Fruit fly (Drosophila melanogaster): ENCODE results near the gene CG34178.
A peak's percentile ranks its signal among the peaks of the same experiment; 100 is the strongest.

The CG34178 gene

DNA sequence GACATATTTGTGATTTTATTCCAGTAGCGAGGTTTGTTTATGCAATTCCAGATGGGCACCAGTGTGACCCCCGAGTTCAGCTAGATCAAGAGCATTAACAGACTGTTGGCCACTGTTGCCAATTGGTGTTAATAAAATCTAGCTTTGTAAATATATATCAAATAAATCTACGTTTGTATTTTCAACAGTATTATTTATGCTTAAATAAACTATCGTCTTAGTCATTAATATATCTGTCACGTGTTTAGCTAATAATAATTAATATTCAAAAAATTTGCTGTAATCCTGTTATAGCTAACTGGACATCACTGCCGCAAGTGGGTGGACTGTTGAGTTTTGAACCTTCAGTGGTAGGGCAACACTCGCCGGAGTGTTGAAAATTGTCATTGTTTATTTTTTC lies 25.8 kb downstream of the CG34178 start, which contains the start of the genes mRpL27 and CG15435 (continued):
- TF ChIP-seq Lim3 (GFP tag; IDR thresholded peaks at IDR 0.05) (no peak), Tbp (GFP tag; optimal IDR thresholded peaks at IDR 0.05) (no peak), tll (GFP tag; optimal IDR thresholded peaks at IDR 0.05) (no peak), CG1647 (GFP tag; optimal IDR thresholded peaks at IDR 0.05) (no peak), CG8359 (GFP tag; optimal IDR thresholded peaks at IDR 0.05; ENCODE audit: borderline replicate concordance) (no peak), CG10462 (GFP tag; optimal IDR thresholded peaks at IDR 0.05) (no peak), disco-r (GFP tag; optimal IDR thresholded peaks at IDR 0.05) (no peak), CG18011 (GFP tag; optimal IDR thresholded peaks at IDR 0.05) (no peak), Nf-YB (GFP tag; optimal IDR thresholded peaks at IDR 0.05) (no peak), Spps (tag; optimal IDR thresholded peaks at IDR 0.05) (no peak), CHES-1-like (GFP tag; optimal IDR thresholded peaks at IDR 0.05) (no peak), unpg (GFP tag; optimal IDR thresholded peaks at IDR 0.05) (peak; percentile 46), croc (GFP tag; conservative IDR thresholded peaks at IDR 0.05) (no peak), CG9609 (GFP tag; optimal IDR thresholded peaks at IDR 0.05) (no peak), CG12155 (GFP tag; optimal IDR thresholded peaks at IDR 0.05) (peak; percentile 20), HHEX (GFP tag; optimal IDR thresholded peaks at IDR 0.05) (peak; percentile 34), dmrt11E (tag; optimal IDR thresholded peaks at IDR 0.05) (peak; percentile 24), schlank (tag; optimal IDR thresholded peaks at IDR 0.05) (no peak), nom (GFP tag; optimal IDR thresholded peaks at IDR 0.05) (peak; percentile 17), CG6175 (GFP tag; IDR thresholded peaks at IDR 0.05) (no peak), gcm (GFP tag; optimal IDR thresholded peaks at IDR 0.05) (no peak), H15 (GFP tag; IDR thresholded peaks at IDR 0.05) (no peak), Trl (optimal IDR thresholded peaks at IDR 0.05) (no peak), Trl (GFP tag; optimal IDR thresholded peaks at IDR 0.05) (no peak), Dref (GFP tag; IDR thresholded peaks at IDR 0.05) (no peak), lola (GFP tag; optimal IDR thresholded peaks at IDR 0.05) (peak in 1 of 3 experiments; percentile 50), CG8944 (GFP tag; optimal IDR thresholded peaks at IDR 0.05) (no peak), cas (GFP tag; IDR thresholded peaks at IDR 0.05) (no peak), h (optimal IDR thresholded peaks at IDR 0.05) (no peak), ara (GFP tag; IDR thresholded peaks at IDR 0.05) (no peak), odd (GFP tag; optimal IDR thresholded peaks at IDR 0.05) (no peak), CG1792 (GFP tag; optimal IDR thresholded peaks at IDR 0.05) (no peak), crp (GFP tag; optimal IDR thresholded peaks at IDR 0.05) (peak in 1 of 2 experiments; percentile 70)

DNA sequence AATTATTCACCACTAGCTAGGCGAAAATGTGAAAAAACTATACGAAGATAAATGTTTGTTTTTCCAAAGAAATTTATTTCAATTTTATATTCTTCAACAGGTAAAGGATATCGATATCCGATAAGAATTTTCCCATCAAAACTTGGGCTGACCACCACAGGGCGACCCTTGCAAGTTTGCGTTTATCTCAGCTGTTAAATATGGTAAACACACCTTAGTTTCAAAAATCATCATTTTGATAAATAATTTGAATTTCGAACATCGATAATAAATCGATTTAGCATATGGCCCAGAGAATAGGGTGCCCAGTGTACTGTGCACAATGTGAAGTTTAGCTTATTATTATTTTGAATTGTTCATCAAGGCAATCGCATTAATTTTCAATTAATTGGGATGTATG lies 29.6 kb downstream of the CG34178 start, which contains the start of the genes CG15443 and Paris:
CG15443 (minus strand) TSS at position 125 of the 400 bp plus-strand sequence.
Paris (plus strand) TSS at position 289 of the 400 bp plus-strand sequence.
- TF ChIP-seq ftz-f1 (GFP tag; optimal IDR thresholded peaks at IDR 0.05) (no peak), chinmo (GFP tag; IDR thresholded peaks at IDR 0.05; ENCODE audit: partially characterized antibody) (peak; percentile 90), trem (tag; optimal IDR thresholded peaks at IDR 0.05) (peak; percentile 55), CG10462 (GFP tag; optimal IDR thresholded peaks at IDR 0.05) (no peak), CG2116 (GFP tag; optimal IDR thresholded peaks at IDR 0.05) (peak; percentile 55), CG7963 (GFP tag; IDR thresholded peaks at IDR 0.05; ENCODE audit: partially characterized antibody) (peak; percentile 90), Hr51 (GFP tag; optimal IDR thresholded peaks at IDR 0.05) (peak; percentile 11 to 18), Ada2b (GFP tag; IDR thresholded peaks at IDR 0.05) (no peak; the same call in 1 of the 2 replicates), CG31441 (GFP tag; IDR thresholded peaks at IDR 0.05) (no peak), CG17385 (GFP tag; optimal IDR thresholded peaks at IDR 0.05) (peak; percentile 14), TFAM (GFP tag; optimal IDR thresholded peaks at IDR 0.05) (no peak), ci (GFP tag; IDR thresholded peaks at IDR 0.05) (peak; percentile 57; the same call in 2 of the 3 replicates), CG6791 (GFP tag; IDR thresholded peaks at IDR 0.05; ENCODE audit: partially characterized antibody) (peak; percentile 96), Hmr (GFP tag; optimal IDR thresholded peaks at IDR 0.05) (no peak), CG12659 (GFP tag; optimal IDR thresholded peaks at IDR 0.05) (peak; percentile 46), hb (GFP tag; IDR thresholded peaks at IDR 0.05; ENCODE audit: partially characterized antibody) (peak; percentile 99), CG6175 (GFP tag; IDR thresholded peaks at IDR 0.05) (no peak), Sry-β (GFP tag; optimal IDR thresholded peaks at IDR 0.05) (peak; percentile 2), knrl (GFP tag; IDR thresholded peaks at IDR 0.05; ENCODE audit: partially characterized antibody) (peak; percentile 68; the same call in 2 of the 3 replicates), lab (GFP tag; optimal IDR thresholded peaks at IDR 0.05) (peak; percentile 35)
